Worm (Caenorhabditis elegans) whole organism, early embryonic: ENCODE measurements around the gene F09E10.7.

ENCODE experiments used
- B0310.2 ChIP-seq: sonication (generic microtip); optimal IDR thresholded peaks from 2 replicates; lab custom pipeline; 2016; ENCODE audit warnings: mild to moderate bottlenecking, missing genetic modification characterization, missing compliant biosample characterization
- F13C5.2 ChIP-seq: sonication (generic microtip); optimal IDR thresholded peaks from 2 replicates; lab custom pipeline; 2017; ENCODE audit warnings: mild to moderate bottlenecking, missing genetic modification characterization, inconsistent platforms, missing compliant biosample characterization
- aly-1 ChIP-seq: sonication (generic microtip); optimal IDR thresholded peaks from 2 replicates; lab custom pipeline; 2016; ENCODE audit warnings: missing genetic modification characterization, missing compliant biosample characterization
- ama-1 ChIP-seq: fragments of 150-350 bp; optimal IDR thresholded peaks from 2 replicates; lab custom pipeline; 2014
- ceh-13 ChIP-seq: fragments of 200-800 bp; sonication (Bioruptor generic); optimal IDR thresholded peaks from 2 replicates; lab custom pipeline; 2018; ENCODE audit warnings: mild to moderate bottlenecking, missing genetic modification characterization, missing compliant biosample characterization
- ceh-36 ChIP-seq: sonication (generic microtip); optimal IDR thresholded peaks from 2 replicates; lab custom pipeline; 2016; ENCODE audit warnings: missing genetic modification characterization, inconsistent platforms, missing compliant biosample characterization
- ets-7 ChIP-seq: sonication (generic microtip); optimal IDR thresholded peaks from 2 replicates; lab custom pipeline; 2016; ENCODE audit warnings: missing genotype, missing genetic modification characterization, missing compliant biosample characterization
- flt-1 ChIP-seq: fragments of 200-800 bp; sonication (Bioruptor generic); IDR thresholded peaks from 2 replicates; pipeline ENCODE4 v1.3.6; 2022; ENCODE audit warnings: missing genetic modification characterization, missing compliant biosample characterization
- hmbx-1 ChIP-seq: sonication (generic microtip); optimal IDR thresholded peaks from 2 replicates; lab custom pipeline; 2016; ENCODE audit warnings: mild to moderate bottlenecking, missing genetic modification characterization, missing compliant biosample characterization
- hmg-4 ChIP-seq: fragments of 200-800 bp; sonication (Bioruptor generic); optimal IDR thresholded peaks from 2 replicates; lab custom pipeline; 2018; ENCODE audit warnings: mild to moderate bottlenecking, missing genetic modification characterization, missing compliant biosample characterization
- hnd-1 ChIP-seq: sonication (generic microtip); optimal IDR thresholded peaks from 2 replicates; lab custom pipeline; 2016; ENCODE audit warnings: missing genetic modification characterization, missing compliant biosample characterization
- pes-1 ChIP-seq: fragments of 200-800 bp; sonication (Bioruptor generic); IDR thresholded peaks from 2 replicates; pipeline ENCODE4 v1.3.6; 2022; ENCODE audit warnings: missing genetic modification reagents, missing genetic modification characterization, missing compliant biosample characterization
- scrt-1 ChIP-seq: fragments of 200-800 bp; sonication (Bioruptor generic); IDR thresholded peaks from 2 replicates; pipeline ENCODE4 v1.3.6; 2022; ENCODE audit warnings: missing genetic modification characterization, missing compliant biosample characterization
- sea-1 ChIP-seq: fragments of 200-800 bp; sonication (Bioruptor generic); conservative IDR thresholded peaks from 2 replicates; pipeline ENCODE4 v1.3.6; 2022; ENCODE audit warnings: missing genetic modification characterization, missing compliant biosample characterization
- tbx-11 ChIP-seq: fragments of 200-800 bp; sonication (Bioruptor generic); IDR thresholded peaks from 2 replicates; pipeline ENCODE4 v1.3.6; 2022; ENCODE audit warnings: missing genetic modification characterization, missing compliant biosample characterization
- tbx-37 ChIP-seq: fragments of 200-800 bp; sonication (Bioruptor generic); conservative IDR thresholded peaks from 2 replicates; pipeline ENCODE4 v1.3.6; 2022; ENCODE audit warnings: missing genetic modification reagents, missing genetic modification characterization, missing compliant biosample characterization
- tra-4 ChIP-seq: sonication (generic microtip); optimal IDR thresholded peaks from 2 replicates; lab custom pipeline; 2017; ENCODE audit warnings: missing genetic modification characterization, missing compliant biosample characterization

F09E10.7 gene

DNA sequence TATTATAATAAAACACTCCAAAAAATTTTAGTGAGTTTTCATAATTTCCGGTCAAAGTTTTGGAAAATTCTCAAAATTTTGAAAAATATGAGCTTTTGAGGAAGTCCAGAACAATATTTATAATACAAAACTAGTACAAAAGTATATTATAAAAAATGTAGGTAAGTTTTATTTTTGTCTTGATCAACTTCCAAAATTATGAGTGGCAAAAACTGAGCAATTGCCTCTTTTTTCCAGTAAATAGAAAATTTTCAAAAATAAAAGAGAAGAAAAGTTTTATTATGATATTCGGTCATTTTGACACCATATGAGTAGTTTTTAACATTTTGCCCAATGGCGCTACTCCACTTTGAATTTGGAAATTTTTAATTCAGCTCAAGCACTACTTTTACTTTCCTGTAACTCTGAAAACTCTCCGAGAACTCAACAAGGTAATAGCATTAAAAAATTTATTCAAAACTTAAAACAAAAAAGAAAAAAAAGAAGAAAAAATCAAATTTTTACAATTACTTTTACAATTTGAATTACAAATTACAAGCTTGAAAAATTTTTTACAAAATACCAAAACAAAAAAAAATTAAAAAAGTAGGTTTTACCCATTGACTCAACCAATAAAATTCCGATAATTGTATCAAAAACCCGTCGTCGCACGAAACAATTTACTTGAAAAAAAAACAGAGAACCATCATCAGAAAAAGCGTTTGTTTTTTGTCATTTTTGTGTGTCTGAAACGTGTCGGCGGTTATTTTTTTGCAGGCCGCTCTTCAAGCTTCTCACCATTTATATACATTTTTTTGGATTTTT lies 2.2 kb upstream of the F09E10.7 start:
- no peak for TF ChIP-seq sea-1 (GFP tag; lab: Robert Waterston, UW)

DNA sequence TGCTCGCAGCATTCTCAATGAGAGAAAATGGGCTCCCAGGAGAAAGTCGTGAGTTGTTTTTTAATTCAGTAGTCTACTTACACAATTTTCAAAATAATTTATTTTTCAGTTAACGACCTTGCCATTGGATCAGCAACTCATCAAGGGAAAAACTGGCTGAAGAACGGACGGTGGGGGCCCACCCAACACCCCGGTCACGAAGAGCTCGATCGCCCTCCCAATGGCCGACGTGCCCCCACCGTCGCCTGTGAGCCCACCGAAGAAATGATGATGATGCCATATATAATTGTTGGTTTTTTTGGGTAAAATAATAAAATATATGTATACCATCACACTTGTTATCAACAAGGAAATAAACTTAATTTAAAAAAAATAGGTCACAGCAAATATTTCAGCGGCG lies 1.3 kb upstream of the F09E10.7 start:
- no peak for TF ChIP-seq hmbx-1 (tag; lab: Kevin White, UChicago)
- TF ChIP-seq scrt-1 (GFP tag; lab: Robert Waterston, UW), result no peak
- no peak for TF ChIP-seq tbx-37 (GFP tag; lab: Robert Waterston, UW)
- no peak for TF ChIP-seq tra-4 (tag; lab: Kevin White, UChicago)
- no peak for TF ChIP-seq ceh-36 (tag; lab: Kevin White, UChicago)
- no peak for TF ChIP-seq hmg-4
- no peak for TF ChIP-seq aly-1 (tag; lab: Kevin White, UChicago)
- TF ChIP-seq B0310.2 (tag; lab: Kevin White, UChicago), result no peak
- no peak for TF ChIP-seq sea-1 (GFP tag; lab: Robert Waterston, UW)
- TF ChIP-seq F13C5.2 (tag; lab: Kevin White, UChicago), result no peak
- no peak for TF ChIP-seq tbx-11
- no peak for TF ChIP-seq hnd-1 (tag; lab: Kevin White, UChicago)
- TF ChIP-seq flt-1 (GFP tag; lab: Robert Waterston, UW), result no peak
- no peak for TF ChIP-seq ets-7 (tag; lab: Kevin White, UChicago)
- no peak for TF ChIP-seq ama-1 (lab: Kevin White, UChicago)

DNA sequence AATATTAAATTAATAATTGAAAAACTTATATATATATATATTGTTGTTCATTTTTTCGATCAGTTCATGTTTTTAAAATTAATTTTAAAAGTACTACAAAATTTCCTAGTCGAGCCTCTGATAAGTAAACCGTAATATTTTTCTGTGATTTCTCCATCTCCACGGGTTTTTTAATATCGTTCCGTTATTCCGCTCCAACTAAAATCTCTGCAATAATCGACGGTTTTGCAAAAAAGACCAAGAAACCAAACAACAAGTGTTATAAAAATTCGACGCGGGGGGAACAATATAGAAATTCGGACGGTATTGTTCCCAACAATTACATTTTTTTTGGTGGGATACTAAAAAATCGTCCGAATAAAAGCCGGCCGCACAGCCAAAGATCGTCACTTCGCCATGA lies 838 bp upstream of the F09E10.7 start, which contains the start of gene F09E10.1:
Gene F09E10.1, plus strand, starts transcription at position 301 of the 400 bp plus-strand sequence.
- TF ChIP-seq F13C5.2 (tag; lab: Kevin White, UChicago) (no peak), tbx-37 (GFP tag; lab: Robert Waterston, UW) (no peak), scrt-1 (GFP tag; lab: Robert Waterston, UW) (no peak), tra-4 (tag; lab: Kevin White, UChicago) (no peak), flt-1 (GFP tag; lab: Robert Waterston, UW) (no peak), hmg-4 (no peak), pes-1 (GFP tag; lab: Robert Waterston, UW) (no peak), ama-1 (lab: Kevin White, UChicago) (no peak), ceh-13 (GFP tag; lab: Kevin White, UChicago) (no peak), ets-7 (tag; lab: Kevin White, UChicago) (no peak), hmbx-1 (tag; lab: Kevin White, UChicago) (no peak), sea-1 (GFP tag; lab: Robert Waterston, UW) (no peak), ceh-36 (tag; lab: Kevin White, UChicago) (no peak)

- no peak for TF ChIP-seq ceh-13 (GFP tag; lab: Kevin White, UChicago)
- TF ChIP-seq ets-7 (tag; lab: Kevin White, UChicago), result no peak
- TF ChIP-seq tbx-37 (GFP tag; lab: Robert Waterston, UW), result no peak
- TF ChIP-seq F13C5.2 (tag; lab: Kevin White, UChicago), result no peak
- TF ChIP-seq B0310.2 (tag; lab: Kevin White, UChicago), result no peak
- TF ChIP-seq tbx-11, result no peak
- no peak for TF ChIP-seq scrt-1 (GFP tag; lab: Robert Waterston, UW)
- no peak for TF ChIP-seq aly-1 (tag; lab: Kevin White, UChicago)
- TF ChIP-seq hmg-4, result no peak
- no peak for TF ChIP-seq flt-1 (GFP tag; lab: Robert Waterston, UW)
- TF ChIP-seq sea-1 (GFP tag; lab: Robert Waterston, UW), result no peak
- TF ChIP-seq ceh-36 (tag; lab: Kevin White, UChicago), result no peak
- TF ChIP-seq pes-1 (GFP tag; lab: Robert Waterston, UW), result no peak
- TF ChIP-seq ama-1 (lab: Kevin White, UChicago), result no peak
- no peak for TF ChIP-seq hmbx-1 (tag; lab: Kevin White, UChicago)
- TF ChIP-seq hnd-1 (tag; lab: Kevin White, UChicago), result no peak
Measured at ce11 chrX:1499499-1499898, 2.2 kb downstream of the F09E10.7 start.

ce11 chrX:1497581-1497980 lies 4.1 kb downstream of the F09E10.7 start, which contains the start of gene F09E10.6:
F09E10.6 (minus strand) TSS chrX:1497681.
- no peak for TF ChIP-seq scrt-1 (GFP tag; lab: Robert Waterston, UW)
- no peak for TF ChIP-seq tbx-11
- no peak for TF ChIP-seq hmg-4
- TF ChIP-seq ceh-36 (tag; lab: Kevin White, UChicago), result no peak
- TF ChIP-seq pes-1 (GFP tag; lab: Robert Waterston, UW), result no peak
- TF ChIP-seq B0310.2 (tag; lab: Kevin White, UChicago), result no peak
- no peak for TF ChIP-seq ceh-13 (GFP tag; lab: Kevin White, UChicago)
- no peak for TF ChIP-seq flt-1 (GFP tag; lab: Robert Waterston, UW)
- TF ChIP-seq F13C5.2 (tag; lab: Kevin White, UChicago), result no peak

ce11 chrX:1495980-1496379 lies 5.7 kb downstream of the F09E10.7 start:
- TF ChIP-seq ceh-36 (tag; lab: Kevin White, UChicago) (peak; percentile 63), tbx-37 (GFP tag; lab: Robert Waterston, UW) (no peak)

ce11 chrX:1494256-1494655 lies 7.4 kb downstream of the F09E10.7 start, which contains the start of gene F09E10.5:
F09E10.5 (minus strand) TSS chrX:1494356.
- TF ChIP-seq sea-1 (GFP tag; lab: Robert Waterston, UW) (no peak), B0310.2 (tag; lab: Kevin White, UChicago) (no peak), pes-1 (GFP tag; lab: Robert Waterston, UW) (no peak), tra-4 (tag; lab: Kevin White, UChicago) (no peak), ama-1 (lab: Kevin White, UChicago) (no peak), ceh-36 (tag; lab: Kevin White, UChicago) (no peak), tbx-11 (no peak), aly-1 (tag; lab: Kevin White, UChicago) (no peak), hnd-1 (tag; lab: Kevin White, UChicago) (no peak)
